Worm (Caenorhabditis elegans) whole organism, L2 larva: ENCODE results near the gene C10A4.1.

Experiments
- C34F6.9 ChIP-seq: fragments of 150-350 bp; optimal IDR thresholded peaks from 2 replicates; lab custom pipeline; 2014; ENCODE audit warnings: missing biosample characterization, missing genetic modification characterization
- Y55F3AM.14 ChIP-seq: fragments of 200-800 bp; sonication (Bioruptor generic); optimal IDR thresholded peaks from 2 replicates; lab custom pipeline; 2018; ENCODE audit warnings: mild to moderate bottlenecking, missing genetic modification characterization, missing compliant biosample characterization
- ZK546.5 ChIP-seq: sonication (generic microtip); optimal IDR thresholded peaks from 2 replicates; lab custom pipeline; 2017; ENCODE audit warnings: missing biosample characterization, missing genetic modification characterization
- alr-1 ChIP-seq: fragments of 150-350 bp; optimal IDR thresholded peaks from 2 replicates; lab custom pipeline; 2014; ENCODE audit warnings: missing biosample characterization, missing genetic modification characterization
- aly-2 ChIP-seq: fragments of 150-350 bp; optimal IDR thresholded peaks from 2 replicates; lab custom pipeline; 2014; ENCODE audit warnings: missing biosample characterization, missing genetic modification characterization
- ama-1 ChIP-seq: fragments of 150-350 bp; optimal IDR thresholded peaks from 2 replicates; lab custom pipeline; 2018; ENCODE audit warnings: inconsistent platforms
- blmp-1 ChIP-seq: sonication (generic microtip); optimal IDR thresholded peaks from 2 replicates; lab custom pipeline; 2017; ENCODE audit warnings: missing genetic modification characterization, mild to moderate bottlenecking, missing compliant biosample characterization, antibody characterized with exemption, moderate library complexity; ENCODE audit not compliant: insufficient read depth
- crh-2 ChIP-seq: sonication (generic microtip); optimal IDR thresholded peaks from 2 replicates; lab custom pipeline; 2017; ENCODE audit warnings: missing biosample characterization, missing genetic modification characterization
- egl-27 ChIP-seq: sonication (generic microtip); optimal IDR thresholded peaks from 3 replicates; lab custom pipeline; 2017; ENCODE audit warnings: missing biosample characterization, missing genetic modification reagents, missing genetic modification characterization
- elt-1 ChIP-seq: fragments of 150-350 bp; optimal IDR thresholded peaks from 2 replicates; lab custom pipeline; 2014; ENCODE audit warnings: missing biosample characterization, missing genetic modification characterization
- fos-1 ChIP-seq: fragments of 150-350 bp; optimal IDR thresholded peaks from 2 replicates; lab custom pipeline; 2014; ENCODE audit warnings: missing biosample characterization, missing genetic modification characterization
- gmeb-1 ChIP-seq: fragments of 150-350 bp; optimal IDR thresholded peaks from 2 replicates; lab custom pipeline; 2014; ENCODE audit warnings: missing biosample characterization, missing genetic modification characterization
- lin-11 ChIP-seq: fragments of 150-350 bp; sonication (generic microtip); optimal IDR thresholded peaks from 2 replicates; lab custom pipeline; 2014; ENCODE audit warnings: missing biosample characterization, missing genetic modification characterization, inconsistent platforms, mixed read lengths
- lin-39 ChIP-seq: fragments of 150-350 bp; optimal IDR thresholded peaks from 2 replicates; lab custom pipeline; 2014; ENCODE audit warnings: missing biosample characterization, missing genetic modification reagents, missing genetic modification characterization
- lsy-2 ChIP-seq, 2 experiments: fragments of 150-350 bp in 1 of 2; sonication (generic microtip) in 1 of 2; optimal IDR thresholded peaks; 2 replicates each; lab custom pipeline; 2014 to 2017; ENCODE audit warnings: missing biosample characterization in 2 of 2, missing genetic modification characterization in 2 of 2
- mdl-1 ChIP-seq, 2 experiments: fragments of 150-350 bp in 1 of 2; sonication (generic microtip) in 1 of 2; optimal IDR thresholded peaks; 2 replicates each; lab custom pipeline; 2017; ENCODE audit warnings: missing biosample characterization in 2 of 2, missing genetic modification characterization in 2 of 2
- nhr-10 ChIP-seq: sonication (generic microtip); optimal IDR thresholded peaks from 2 replicates; lab custom pipeline; 2017; ENCODE audit warnings: missing biosample characterization, missing genetic modification characterization
- nhr-11 ChIP-seq: fragments of 150-350 bp; optimal IDR thresholded peaks from 2 replicates; lab custom pipeline; 2014; ENCODE audit warnings: missing biosample characterization, missing genetic modification characterization
- nhr-12 ChIP-seq: fragments of 150-350 bp; optimal IDR thresholded peaks from 2 replicates; lab custom pipeline; 2014; ENCODE audit warnings: missing biosample characterization, missing genetic modification characterization
- nhr-129 ChIP-seq: fragments of 150-350 bp; optimal IDR thresholded peaks from 2 replicates; lab custom pipeline; 2014; ENCODE audit warnings: missing biosample characterization, missing genetic modification characterization
- nhr-21 ChIP-seq: fragments of 150-350 bp; optimal IDR thresholded peaks from 2 replicates; lab custom pipeline; 2014; ENCODE audit warnings: missing biosample characterization, missing genetic modification characterization
- nhr-23 ChIP-seq: fragments of 150-350 bp; optimal IDR thresholded peaks from 2 replicates; lab custom pipeline; 2014; ENCODE audit warnings: missing biosample characterization, missing genetic modification reagents, missing genetic modification characterization
- nhr-237 ChIP-seq: fragments of 150-350 bp; optimal IDR thresholded peaks from 2 replicates; lab custom pipeline; 2014; ENCODE audit warnings: missing biosample characterization, missing genetic modification characterization
- nhr-25 ChIP-seq: fragments of 150-350 bp; sonication (generic microtip); optimal IDR thresholded peaks from 3 replicates; lab custom pipeline; 2014; ENCODE audit warnings: missing biosample characterization, missing genetic modification characterization
- nhr-6 ChIP-seq: fragments of 150-350 bp; optimal IDR thresholded peaks from 2 replicates; lab custom pipeline; 2014; ENCODE audit warnings: missing biosample characterization, missing genetic modification characterization
- nhr-77 ChIP-seq: fragments of 150-350 bp; optimal IDR thresholded peaks from 2 replicates; lab custom pipeline; 2014; ENCODE audit warnings: missing biosample characterization, missing genetic modification characterization
- peb-1 ChIP-seq: fragments of 150-350 bp; optimal IDR thresholded peaks from 2 replicates; lab custom pipeline; 2014; ENCODE audit warnings: missing biosample characterization, missing genetic modification characterization
- sem-4 ChIP-seq: fragments of 150-350 bp; optimal IDR thresholded peaks from 2 replicates; lab custom pipeline; 2014; ENCODE audit warnings: missing biosample characterization, missing genetic modification reagents, missing genetic modification characterization
- sma-3 ChIP-seq: sonication (generic microtip); optimal IDR thresholded peaks from 2 replicates; lab custom pipeline; 2016; ENCODE audit warnings: missing genetic modification reagents, missing genetic modification characterization, missing compliant biosample characterization
- sma-9 ChIP-seq, 2 experiments: fragments of 150-350 bp in 1 of 2; sonication (generic microtip) in 1 of 2; optimal IDR thresholded peaks; 2 replicates each; lab custom pipeline; 2014 to 2016; ENCODE audit warnings: missing genetic modification characterization in 2 of 2, mild to moderate bottlenecking in 1 of 2, missing biosample characterization in 1 of 2, missing compliant biosample characterization in 1 of 2, missing genetic modification reagents in 1 of 2, moderate library complexity in 1 of 2
- snpc-4 ChIP-seq: fragments of 150-350 bp; optimal IDR thresholded peaks from 2 replicates; lab custom pipeline; 2014; ENCODE audit warnings: missing biosample characterization, missing genetic modification characterization
- unc-39 ChIP-seq: fragments of 150-350 bp; optimal IDR thresholded peaks from 2 replicates; lab custom pipeline; 2014; ENCODE audit warnings: missing biosample characterization, missing genetic modification characterization
- unc-55 ChIP-seq: fragments of 150-350 bp; sonication (generic microtip); optimal IDR thresholded peaks from 3 replicates; lab custom pipeline; 2014; ENCODE audit warnings: missing biosample characterization, missing genetic modification reagents, missing genetic modification characterization
- zag-1 ChIP-seq: fragments of 150-350 bp; optimal IDR thresholded peaks from 2 replicates; lab custom pipeline; 2014; ENCODE audit warnings: missing biosample characterization, missing genetic modification characterization
- ztf-1 ChIP-seq: fragments of 200-800 bp; sonication (Bioruptor generic); conservative IDR thresholded peaks from 2 replicates; pipeline ENCODE4 v1.3.6; 2022; ENCODE audit warnings: missing genetic modification characterization, missing compliant biosample characterization
- ztf-11 ChIP-seq: sonication (generic microtip); optimal IDR thresholded peaks from 2 replicates; lab custom pipeline; 2017; ENCODE audit warnings: missing biosample characterization, missing genetic modification characterization
- ztf-4 ChIP-seq: fragments of 150-350 bp; optimal IDR thresholded peaks from 2 replicates; lab custom pipeline; 2014; ENCODE audit warnings: missing biosample characterization, missing genetic modification characterization

The C10A4.1 gene

ce11 chrX:7433269-7433668 is 17.1 kb downstream of the C10A4.1 start, which contains the start of gene clc-5:
Gene clc-5, plus strand, starts transcription at chrX:7433569.
- TF ChIP-seq zag-1 (tag; lab: Kevin White, UChicago) (no peak), sem-4 (tag; lab: Kevin White, UChicago) (no peak), nhr-12 (tag; lab: Kevin White, UChicago) (no peak), fos-1 (no peak), snpc-4 (tag; lab: Kevin White, UChicago) (no peak), Y55F3AM.14 (GFP tag; lab: Kevin White, UChicago) (no peak), nhr-77 (no peak), ztf-1 (GFP tag; lab: Robert Waterston, UW) (no peak), lsy-2 (tag; optimal IDR thresholded peaks at IDR 0.05; lab: Kevin White, UChicago) (no peak), ama-1 (lab: Kevin White, UChicago) (no peak), alr-1 (tag; lab: Kevin White, UChicago) (no peak), nhr-21 (tag; lab: Kevin White, UChicago) (no peak)

ce11 chrX:7436912-7437311 is 20.7 kb downstream of the C10A4.1 start:
- TF ChIP-seq crh-2 (tag; lab: Kevin White, UChicago) (no peak), sma-9 (GFP tag; optimal IDR thresholded peaks at IDR 0.05; lab: Kevin White, UChicago) (peak; percentile 31), sma-9 (tag; optimal IDR thresholded peaks at IDR 0.05; lab: Kevin White, UChicago) (no peak), unc-55 (GFP tag; lab: Kevin White, UChicago) (no peak), ztf-1 (GFP tag; lab: Robert Waterston, UW) (no peak), unc-39 (tag; lab: Kevin White, UChicago) (no peak), sma-3 (GFP tag; lab: Kevin White, UChicago) (peak; percentile 6), elt-1 (tag; lab: Kevin White, UChicago) (no peak), nhr-11 (tag; lab: Kevin White, UChicago) (no peak), zag-1 (tag; lab: Kevin White, UChicago) (no peak), fos-1 (no peak), ztf-11 (tag; lab: Kevin White, UChicago) (no peak), nhr-25 (tag; lab: Kevin White, UChicago) (peak; percentile 64), blmp-1 (tag; lab: Kevin White, UChicago) (no peak), lsy-2 (tag; optimal IDR thresholded peaks at IDR 0.05; lab: Kevin White, UChicago) (no peak), lin-39 (tag; lab: Kevin White, UChicago) (no peak), nhr-6 (tag; lab: Kevin White, UChicago) (no peak), ama-1 (lab: Kevin White, UChicago) (no peak), nhr-129 (tag; lab: Kevin White, UChicago) (peak; percentile 15), nhr-23 (tag; lab: Kevin White, UChicago) (no peak), lin-11 (tag; lab: Kevin White, UChicago) (no peak), peb-1 (tag; lab: Kevin White, UChicago) (no peak)

- no peak for TF ChIP-seq nhr-237
- TF ChIP-seq sem-4 (tag; lab: Kevin White, UChicago), result peak; percentile 31
- TF ChIP-seq mdl-1 (tag; optimal IDR thresholded peaks at IDR 0.05; lab: Kevin White, UChicago), result no peak
- no peak for TF ChIP-seq crh-2 (tag; lab: Kevin White, UChicago)
- no peak for TF ChIP-seq ztf-4
- TF ChIP-seq aly-2 (tag; lab: Kevin White, UChicago), result no peak
- no peak for TF ChIP-seq alr-1 (tag; lab: Kevin White, UChicago)
- TF ChIP-seq nhr-12 (tag; lab: Kevin White, UChicago), result no peak
- TF ChIP-seq sma-3 (GFP tag; lab: Kevin White, UChicago), result peak; percentile 32
- TF ChIP-seq zag-1 (tag; lab: Kevin White, UChicago), result no peak
- no peak for TF ChIP-seq nhr-10 (tag; lab: Kevin White, UChicago)
- peak; percentile 45 for TF ChIP-seq nhr-25 (tag; lab: Kevin White, UChicago)
Observed at ce11 chrX:7437949-7438348, 21.8 kb downstream of the C10A4.1 start, which contains the start of gene C01C10.2. Gene C01C10.2, minus strand, starts transcription at chrX:7438118.

- peak; percentile 0 for TF ChIP-seq fos-1
- TF ChIP-seq C34F6.9, result no peak
Observed at ce11 chrX:7440102-7440501, 23.9 kb downstream of the C10A4.1 start.

ce11 chrX:7442477-7442876 is 26.3 kb downstream of the C10A4.1 start, which contains the start of gene acl-12:
Gene acl-12, minus strand, starts transcription at chrX:7442577.
- no peak for TF ChIP-seq ZK546.5 (tag; lab: Kevin White, UChicago)
- TF ChIP-seq egl-27 (tag; lab: Kevin White, UChicago), result no peak
- TF ChIP-seq aly-2 (tag; lab: Kevin White, UChicago), result no peak
- TF ChIP-seq nhr-21 (tag; lab: Kevin White, UChicago), result no peak
- no peak for TF ChIP-seq lsy-2 (tag; optimal IDR thresholded peaks at IDR 0.05; lab: Kevin White, UChicago)
- no peak for TF ChIP-seq snpc-4 (tag; lab: Kevin White, UChicago)
- no peak for TF ChIP-seq Y55F3AM.14 (GFP tag; lab: Kevin White, UChicago)
- TF ChIP-seq blmp-1 (tag; lab: Kevin White, UChicago), result no peak
- no peak for TF ChIP-seq nhr-11 (tag; lab: Kevin White, UChicago)
- peak; percentile 12 for TF ChIP-seq nhr-129 (tag; lab: Kevin White, UChicago)
- TF ChIP-seq zag-1 (tag; lab: Kevin White, UChicago), result no peak
- TF ChIP-seq lin-11 (tag; lab: Kevin White, UChicago), result no peak
- no peak for TF ChIP-seq ama-1 (lab: Kevin White, UChicago)
- no peak for TF ChIP-seq lin-39 (tag; lab: Kevin White, UChicago)
- no peak for TF ChIP-seq unc-39 (tag; lab: Kevin White, UChicago)
- TF ChIP-seq unc-55 (GFP tag; lab: Kevin White, UChicago), result peak; percentile 39
- TF ChIP-seq gmeb-1, result no peak
- no peak for TF ChIP-seq crh-2 (tag; lab: Kevin White, UChicago)
- TF ChIP-seq, all 48 proteins: peak for 2
